Worm (Caenorhabditis elegans) whole organism, L4/young adult: ENCODE results near the gene rig-6.
"Not testable (repeated sequence)": the region's sequence is repeated elsewhere in the genome, so short reads cannot be mapped to it uniquely, and the experiment has no call there.

Experiments used
- W03F9.2 ChIP-seq: fragments of 150-350 bp; optimal IDR thresholded peaks from 2 replicates; lab custom pipeline; 2014; ENCODE audit warnings: missing biosample characterization, missing genetic modification characterization
- dao-5 ChIP-seq: sonication (generic microtip); optimal IDR thresholded peaks from 2 replicates; lab custom pipeline; 2016; ENCODE audit warnings: missing genotype, missing genetic modification characterization, moderate library complexity, missing compliant biosample characterization
- him-1 ChIP-seq: sonication (generic microtip); optimal IDR thresholded peaks from 2 replicates; lab custom pipeline; 2016; ENCODE audit warnings: missing genotype, missing genetic modification reagents, missing genetic modification characterization, missing compliant biosample characterization

The rig-6 gene

ce11 chrII:4811986-4812385 lies at the start of gene rig-6:
TSS of gene rig-6 (minus strand) at chrII:4812086.
- TF ChIP-seq W03F9.2 (tag; lab: Kevin White, UChicago) (no peak), him-1 (tag; lab: Kevin White, UChicago) (no peak), dao-5 (tag; lab: Kevin White, UChicago) (no peak)

ce11 chrII:4860260-4860659 lies 48.4 kb upstream of the rig-6 start, which contains the start of the genes nspd-5 and F11G11.4:
TSS of gene nspd-5 (minus strand) at chrII:4860360.
TSS of gene F11G11.4 (plus strand) at chrII:4860594.
- TF ChIP-seq dao-5, W03F9.2, him-1 (tag; lab: Kevin White, UChicago): not testable (repeated sequence)

ce11 chrII:4858906-4859411 lies 47.1 kb upstream of the rig-6 start:
- TF ChIP-seq him-1 (tag; lab: Kevin White, UChicago) (no peak), dao-5 (tag; lab: Kevin White, UChicago) (no peak), W03F9.2 (tag; lab: Kevin White, UChicago) (no peak)

DNA sequence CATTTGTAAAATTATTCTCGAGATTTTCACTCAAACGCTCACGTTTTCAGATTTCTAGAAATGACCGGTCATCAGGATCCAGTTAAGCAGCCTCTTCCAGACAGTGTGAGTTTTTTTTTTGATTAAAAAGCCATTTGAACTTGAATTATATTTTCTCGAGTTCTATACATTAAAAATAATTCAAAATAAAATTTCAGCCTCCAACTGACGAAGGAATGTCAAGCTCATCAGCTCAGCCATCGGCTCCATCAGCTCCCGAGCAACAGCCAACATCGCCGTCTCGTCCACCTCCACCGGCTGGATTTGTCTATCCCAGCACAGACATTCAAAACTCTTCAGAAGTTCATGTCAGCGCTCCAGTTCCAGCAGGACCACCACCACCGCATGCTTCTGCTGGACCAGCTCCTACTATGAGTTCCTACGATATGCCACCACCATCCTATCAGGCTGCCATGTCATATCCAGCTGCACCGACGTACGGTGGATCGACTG lies 46.0 kb upstream of the rig-6 start, which contains the start of gene F11G11.5:
Gene F11G11.5, plus strand, starts transcription at position 51 of the 492 bp plus-strand sequence.
- no peak for TF ChIP-seq him-1 (tag; lab: Kevin White, UChicago)

DNA sequence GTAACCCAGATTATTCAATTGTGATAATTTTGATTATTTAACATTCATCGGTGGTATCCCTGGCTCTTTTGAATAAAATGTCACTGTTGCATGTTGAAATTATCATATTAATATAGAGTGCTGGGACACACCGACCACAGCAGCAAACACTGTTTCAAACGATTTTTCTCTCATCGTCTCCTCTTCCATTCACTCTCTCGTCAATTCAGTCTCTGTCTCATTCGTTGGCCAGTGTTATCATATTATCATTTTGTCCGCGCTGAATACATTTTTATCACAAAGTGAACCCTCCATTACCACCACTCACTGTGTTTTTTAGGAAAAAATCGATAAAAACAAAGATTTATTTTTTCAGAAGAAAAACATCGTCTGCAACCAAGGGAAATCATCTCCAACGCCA lies 45.2 kb upstream of the rig-6 start:
- TF ChIP-seq dao-5 (tag; lab: Kevin White, UChicago): no peak
- no peak for TF ChIP-seq him-1 (tag; lab: Kevin White, UChicago)
- TF ChIP-seq W03F9.2 (tag; lab: Kevin White, UChicago): no peak

- peak; percentile 5 for TF ChIP-seq W03F9.2 (tag; lab: Kevin White, UChicago)
- TF ChIP-seq him-1 (tag; lab: Kevin White, UChicago): no peak
These were observed 44.2 kb upstream of the rig-6 start for ce11 chrII:4856113-4856512.

DNA sequence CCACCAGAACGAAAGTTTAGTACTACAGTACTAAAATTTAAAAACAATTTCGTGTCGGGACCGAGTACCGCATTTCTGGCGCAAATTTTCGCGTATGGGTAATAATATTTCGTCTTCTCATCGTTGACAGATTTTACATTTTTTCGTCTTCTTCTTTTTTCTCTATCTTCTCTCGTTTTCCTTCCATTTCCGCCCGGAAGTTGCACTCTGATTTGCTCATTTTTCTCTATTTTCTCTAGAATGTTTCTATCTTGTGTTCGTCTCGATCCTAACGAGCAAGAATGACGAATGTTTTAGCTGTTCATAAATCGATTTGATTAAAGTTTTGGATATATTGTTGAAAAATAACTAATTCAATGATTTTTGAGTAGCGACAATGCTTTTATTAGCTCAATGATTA lies 43.6 kb upstream of the rig-6 start:
- TF ChIP-seq W03F9.2 (tag; lab: Kevin White, UChicago) (no peak), him-1 (tag; lab: Kevin White, UChicago) (peak; percentile 0)

ce11 chrII:4854761-4855160 lies 42.9 kb upstream of the rig-6 start:
- no peak for TF ChIP-seq dao-5 (tag; lab: Kevin White, UChicago)

DNA sequence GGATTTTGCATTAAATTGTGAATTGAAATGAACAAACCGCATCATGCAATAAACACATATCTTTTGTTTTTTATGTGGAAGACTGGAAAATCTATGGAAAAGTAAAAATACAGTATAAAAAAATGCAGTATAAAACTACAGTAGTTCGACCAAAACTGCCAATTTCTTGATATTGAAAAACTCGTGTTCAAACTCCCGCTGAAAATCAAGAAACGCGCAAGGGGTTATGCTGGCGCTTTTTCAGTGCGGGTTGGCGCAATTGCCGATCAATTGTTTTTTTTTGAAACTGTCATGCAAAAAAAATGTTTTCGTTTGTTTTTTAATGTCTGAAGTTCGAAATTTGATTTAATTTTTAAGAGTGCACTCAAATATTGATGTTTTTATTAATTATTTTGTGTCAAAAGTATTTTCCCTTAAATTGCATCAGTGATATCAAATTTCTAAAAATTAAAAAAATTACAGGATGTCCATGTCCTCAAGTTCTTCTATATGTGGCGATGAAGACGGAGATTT lies 39.8 kb upstream of the rig-6 start, which contains the start of gene dnj-9:
Gene dnj-9, plus strand, starts transcription at position 463 of the 513 bp plus-strand sequence.
- peak; percentile 92 for TF ChIP-seq him-1 (tag; lab: Kevin White, UChicago)
- no peak for TF ChIP-seq dao-5 (tag; lab: Kevin White, UChicago)
- TF ChIP-seq W03F9.2 (tag; lab: Kevin White, UChicago): peak; percentile 97

- TF ChIP-seq him-1 (tag; lab: Kevin White, UChicago) (no peak), W03F9.2 (tag; lab: Kevin White, UChicago) (no peak), dao-5 (tag; lab: Kevin White, UChicago) (no peak)
These were observed 38.0 kb upstream of the rig-6 start, which contains the start of gene T23B7.3 for ce11 chrII:4849885-4850284. TSS of gene T23B7.3 (plus strand) at chrII:4850185.

ce11 chrII:4842143-4842658 lies 30.3 kb upstream of the rig-6 start, which contains the start of the genes T23B7.2 and nspd-4:
TSS of gene T23B7.2 (minus strand) at chrII:4842243.
TSS of gene nspd-4 (plus strand) at chrII:4842608.
- not testable (repeated sequence) for TF ChIP-seq dao-5, W03F9.2, him-1 (tag; lab: Kevin White, UChicago)

ce11 chrII:4837659-4838058 lies 25.8 kb upstream of the rig-6 start, which contains the start of gene C33F10.12:
TSS of gene C33F10.12 (minus strand) at chrII:4837759.
- TF ChIP-seq dao-5 (tag; lab: Kevin White, UChicago) (no peak), him-1 (tag; lab: Kevin White, UChicago) (no peak), W03F9.2 (tag; lab: Kevin White, UChicago) (no peak)

- no peak for TF ChIP-seq dao-5 (tag; lab: Kevin White, UChicago)
- TF ChIP-seq W03F9.2 (tag; lab: Kevin White, UChicago): no peak
- no peak for TF ChIP-seq him-1 (tag; lab: Kevin White, UChicago)
These were observed 22.9 kb upstream of the rig-6 start, which contains the start of the genes C33F10.11 and C33F10.1 for ce11 chrII:4834761-4835160. TSS of gene C33F10.11 (minus strand) at chrII:4834861. TSS of gene C33F10.1 (plus strand) at chrII:4835023.
